Worm (Caenorhabditis elegans) whole organism, mixed stage, embryonic: ENCODE data around the gene T02C1.1.

ENCODE experiments used
- M03D4.4 ChIP-seq: sonication (generic microtip); optimal IDR thresholded peaks from 2 replicates; lab custom pipeline; 2017; ENCODE audit warnings: mild to moderate bottlenecking, missing genetic modification characterization, missing compliant biosample characterization
- bed-3 ChIP-seq: fragments of 200-800 bp; sonication (Bioruptor generic); optimal IDR thresholded peaks from 3 replicates; lab custom pipeline; 2018; ENCODE audit warnings: mild to moderate bottlenecking, missing genetic modification characterization, moderate library complexity, missing compliant biosample characterization
- ceh-39 ChIP-seq: fragments of 150-350 bp; optimal IDR thresholded peaks from 2 replicates; lab custom pipeline; 2014; ENCODE audit warnings: missing biosample characterization, missing genetic modification characterization
- ceh-43 ChIP-seq: fragments of 200-800 bp; sonication (Bioruptor generic); optimal IDR thresholded peaks from 2 replicates; lab custom pipeline; 2018; ENCODE audit warnings: mild to moderate bottlenecking, missing genetic modification characterization, moderate library complexity, missing compliant biosample characterization
- ceh-83 ChIP-seq: fragments of 200-800 bp; sonication (Bioruptor generic); optimal IDR thresholded peaks from 2 replicates; lab custom pipeline; 2018; ENCODE audit warnings: mild to moderate bottlenecking, missing genetic modification characterization, missing compliant biosample characterization
- ces-1 ChIP-seq: fragments of 150-350 bp; optimal IDR thresholded peaks from 2 replicates; lab custom pipeline; 2014; ENCODE audit warnings: missing biosample characterization, missing genetic modification reagents, missing genetic modification characterization
- drap-1 ChIP-seq: fragments of 200-800 bp; sonication (Bioruptor generic); optimal IDR thresholded peaks from 3 replicates; lab custom pipeline; 2018; ENCODE audit warnings: mild to moderate bottlenecking, missing genetic modification characterization, missing compliant biosample characterization
- elt-1 ChIP-seq: sonication (generic microtip); optimal IDR thresholded peaks from 2 replicates; lab custom pipeline; 2017; ENCODE audit warnings: missing genetic modification characterization, mild to moderate bottlenecking, missing compliant biosample characterization, antibody characterized with exemption, moderate library complexity, borderline replicate concordance; ENCODE audit not compliant: insufficient read depth
- elt-3 ChIP-seq: fragments of 150-350 bp; optimal IDR thresholded peaks from 2 replicates; lab custom pipeline; 2014; ENCODE audit warnings: missing biosample characterization, missing genetic modification characterization
- lin-32 ChIP-seq: fragments of 200-800 bp; sonication (Bioruptor generic); optimal IDR thresholded peaks from 2 replicates; lab custom pipeline; 2018; ENCODE audit warnings: mild to moderate bottlenecking, missing genetic modification characterization, missing compliant biosample characterization
- lsy-2 ChIP-seq: fragments of 150-350 bp; optimal IDR thresholded peaks from 2 replicates; lab custom pipeline; 2014; ENCODE audit warnings: missing biosample characterization, missing genetic modification characterization
- mab-5 ChIP-seq: fragments of 150-350 bp; optimal IDR thresholded peaks from 2 replicates; lab custom pipeline; 2014; ENCODE audit warnings: missing biosample characterization, missing genetic modification characterization
- mls-2 ChIP-seq: sonication (generic microtip); optimal IDR thresholded peaks from 2 replicates; lab custom pipeline; 2016; ENCODE audit warnings: mild to moderate bottlenecking, missing genetic modification characterization, moderate library complexity, missing compliant biosample characterization
- nhr-12 ChIP-seq: fragments of 150-350 bp; optimal IDR thresholded peaks from 2 replicates; lab custom pipeline; 2014; ENCODE audit warnings: missing biosample characterization, missing genetic modification characterization
- nhr-237 ChIP-seq: fragments of 150-350 bp; optimal IDR thresholded peaks from 2 replicates; lab custom pipeline; 2014; ENCODE audit warnings: missing biosample characterization, missing genetic modification characterization
- nhr-28 ChIP-seq: fragments of 150-350 bp; optimal IDR thresholded peaks from 2 replicates; lab custom pipeline; 2014; ENCODE audit warnings: missing biosample characterization, missing genetic modification characterization
- nhr-76 ChIP-seq: sonication (generic microtip); optimal IDR thresholded peaks from 2 replicates; lab custom pipeline; 2017; ENCODE audit warnings: missing biosample characterization, missing genetic modification characterization
- sem-2 ChIP-seq: fragments of 200-800 bp; sonication (Bioruptor generic); optimal IDR thresholded peaks from 2 replicates; lab custom pipeline; 2018; ENCODE audit warnings: mild to moderate bottlenecking, missing genetic modification characterization, missing compliant biosample characterization
- snpc-4 ChIP-seq: fragments of 150-350 bp; optimal IDR thresholded peaks from 2 replicates; lab custom pipeline; 2014; ENCODE audit warnings: missing biosample characterization, missing genetic modification characterization
- tbx-8 ChIP-seq: fragments of 200-800 bp; sonication (Bioruptor generic); optimal IDR thresholded peaks from 2 replicates; lab custom pipeline; 2018; ENCODE audit warnings: mild to moderate bottlenecking, missing genetic modification characterization, moderate library complexity, missing compliant biosample characterization
- unc-120 ChIP-seq: sonication (generic microtip); optimal IDR thresholded peaks from 2 replicates; lab custom pipeline; 2017; ENCODE audit warnings: missing genetic modification characterization, missing compliant biosample characterization; ENCODE audit not compliant: poor library complexity, severe bottlenecking
- unc-39 ChIP-seq: fragments of 150-350 bp; optimal IDR thresholded peaks from 2 replicates; lab custom pipeline; 2014; ENCODE audit warnings: missing biosample characterization, missing genetic modification characterization
- zip-8 ChIP-seq: fragments of 150-350 bp; optimal IDR thresholded peaks from 2 replicates; lab custom pipeline; 2014; ENCODE audit warnings: missing biosample characterization, missing genetic modification characterization
- ztf-11 ChIP-seq: fragments of 150-350 bp; optimal IDR thresholded peaks from 2 replicates; lab custom pipeline; 2014; ENCODE audit warnings: missing biosample characterization, missing genetic modification characterization

T02C1.1 gene

DNA sequence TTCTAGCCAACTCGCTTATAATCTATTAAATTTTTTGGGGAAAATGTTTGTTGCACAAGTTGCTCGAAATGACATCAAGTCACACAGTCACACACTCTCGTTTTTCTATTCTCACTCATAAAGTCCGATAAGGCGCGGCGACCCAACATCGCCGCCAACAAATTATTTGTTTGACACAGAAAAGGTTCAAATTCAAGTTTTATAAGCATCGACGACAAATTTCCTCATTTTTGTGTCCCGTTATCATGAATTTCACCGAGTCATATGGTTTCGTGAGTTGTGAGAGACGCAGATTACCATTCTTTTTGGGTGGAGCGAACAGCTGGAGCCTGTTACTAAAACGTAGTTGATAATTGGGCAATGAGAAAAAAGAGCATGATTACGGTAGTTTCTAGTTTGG lies 42.5 kb downstream of the T02C1.1 start:
- TF ChIP-seq tbx-8 (no peak), unc-120 (no peak), nhr-76 (tag; lab: Kevin White, UChicago) (no peak), elt-3 (no peak), lin-32 (GFP tag; lab: Kevin White, UChicago) (no peak), ztf-11 (no peak), nhr-28 (no peak), mls-2 (tag; lab: Kevin White, UChicago) (no peak), lsy-2 (tag; lab: Kevin White, UChicago) (no peak), ceh-83 (GFP tag; lab: Kevin White, UChicago) (no peak), bed-3 (GFP tag; lab: Kevin White, UChicago) (no peak)

DNA sequence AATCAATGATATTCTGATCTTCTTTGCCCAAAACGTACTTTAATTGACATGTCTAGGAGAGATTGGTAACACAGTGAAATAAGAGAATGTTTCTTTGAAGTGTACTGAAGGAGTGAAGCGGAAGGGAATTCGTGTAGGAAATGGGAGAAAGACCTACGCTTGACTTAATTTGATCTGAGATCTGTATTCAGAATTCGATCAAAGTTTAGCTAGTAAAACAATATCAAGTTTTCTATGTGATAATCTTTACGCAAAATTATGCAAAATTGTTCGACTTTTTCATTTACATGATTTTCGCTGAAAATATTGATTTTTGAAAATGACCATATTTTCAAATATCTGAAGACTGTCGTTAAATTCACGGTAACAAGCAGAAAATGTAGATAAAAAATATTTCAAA lies 50.0 kb downstream of the T02C1.1 start, which contains the start of gene K01B6.4:
TSS of gene K01B6.4 (minus strand) at position 101 of the 400 bp plus-strand sequence.
- TF ChIP-seq ceh-39 (tag; lab: Kevin White, UChicago) (no peak), mab-5 (tag; lab: Kevin White, UChicago) (no peak), zip-8 (no peak), lin-32 (GFP tag; lab: Kevin White, UChicago) (no peak), unc-39 (tag; lab: Kevin White, UChicago) (no peak), snpc-4 (no peak), elt-1 (tag; lab: Kevin White, UChicago) (no peak), sem-2 (no peak), ces-1 (GFP tag; lab: Kevin White, UChicago) (no peak), M03D4.4 (tag; lab: Kevin White, UChicago) (no peak), nhr-28 (no peak), elt-3 (no peak), mls-2 (tag; lab: Kevin White, UChicago) (no peak), nhr-237 (no peak), ceh-83 (GFP tag; lab: Kevin White, UChicago) (no peak), drap-1 (GFP tag; lab: Kevin White, UChicago) (no peak), nhr-12 (tag; lab: Kevin White, UChicago) (no peak), ceh-43 (GFP tag; lab: Kevin White, UChicago) (no peak)
